Worm (Caenorhabditis elegans) whole organism, L4/young adult: Measurements from ENCODE around the gene T26E4.2.

Experiments
- W03F9.2 ChIP-seq: fragments of 150-350 bp; optimal IDR thresholded peaks from 2 replicates; lab custom pipeline; 2014; ENCODE audit warnings: missing biosample characterization, missing genetic modification characterization
- dao-5 ChIP-seq: sonication (generic microtip); optimal IDR thresholded peaks from 2 replicates; lab custom pipeline; 2016; ENCODE audit warnings: missing genotype, missing genetic modification characterization, moderate library complexity, missing compliant biosample characterization

DNA sequence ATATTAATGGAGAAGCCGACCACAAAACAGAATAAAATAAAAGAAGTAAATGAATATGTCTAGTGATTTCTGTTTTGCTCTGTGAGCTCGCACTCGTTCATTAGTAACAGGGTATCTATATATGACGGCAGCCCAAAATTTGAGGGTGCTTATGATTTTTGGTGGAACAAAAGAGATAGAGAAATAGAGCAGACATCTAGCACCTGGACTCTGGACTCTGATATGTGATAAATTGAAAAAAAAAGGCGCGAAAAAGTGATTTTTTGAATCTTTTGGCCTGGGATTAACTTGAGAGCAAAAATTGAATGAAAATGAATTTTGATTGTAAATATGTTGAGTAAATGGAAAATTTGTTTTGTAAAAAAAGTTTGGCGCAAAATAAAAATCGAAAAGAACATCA, 4.5 kb upstream of the T26E4.2 start, which contains the start of gene nhr-283:
- no peak for TF ChIP-seq dao-5 (tag; lab: Kevin White, UChicago)
- TF ChIP-seq W03F9.2 (tag; lab: Kevin White, UChicago): no peak
